Worm (Caenorhabditis elegans): Measurements from ENCODE around the gene Y116A8C.43.

DNA sequence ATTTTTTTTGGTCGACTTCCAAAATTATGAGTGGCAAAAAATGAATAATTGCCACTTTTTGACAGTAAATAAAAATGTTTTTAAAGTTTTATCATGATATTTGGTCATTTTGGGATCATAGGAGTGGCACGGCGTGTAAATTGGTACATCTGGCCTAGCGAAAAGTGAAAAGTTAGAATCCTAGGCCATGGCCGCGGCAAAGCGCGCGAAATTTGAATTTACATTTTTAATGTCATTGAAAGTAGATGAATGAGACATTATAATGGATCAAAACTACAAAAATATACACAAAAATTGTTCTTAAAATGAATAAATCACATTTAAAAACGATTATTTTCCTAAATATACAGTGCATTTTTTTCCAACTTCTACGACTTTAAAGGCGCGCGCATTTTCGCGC lies 37.9 kb downstream of the Y116A8C.43 start:
- TF ChIP-seq ceh-63 (GFP tag; optimal IDR thresholded peaks at IDR 0.05) (no peak), egl-27 (tag; optimal IDR thresholded peaks at IDR 0.05) (no peak), xbp-1 (tag; optimal IDR thresholded peaks at IDR 0.05) (no peak), snu-23 (GFP tag; optimal IDR thresholded peaks at IDR 0.05) (no peak), nhr-76 (tag; optimal IDR thresholded peaks at IDR 0.05) (no peak), lin-13 (GFP tag; optimal IDR thresholded peaks at IDR 0.05) (no peak), fkh-8 (tag; optimal IDR thresholded peaks at IDR 0.05) (no peak), ces-1 (GFP tag; optimal IDR thresholded peaks at IDR 0.05) (no peak), nhr-12 (tag; optimal IDR thresholded peaks at IDR 0.05) (no peak), vab-15 (tag; optimal IDR thresholded peaks at IDR 0.05) (no peak), lsy-2 (tag; optimal IDR thresholded peaks at IDR 0.05) (no peak), pqm-1 (tag; optimal IDR thresholded peaks at IDR 0.05) (no peak)

All from whole organism, L1 larva.